Worm (Caenorhabditis elegans) whole organism, L3 larva: Measurements from ENCODE around the gene lido-12.

Experiments
- ZK546.5 ChIP-seq: sonication (generic microtip); optimal IDR thresholded peaks from 2 replicates; lab custom pipeline; 2017; ENCODE audit warnings: missing biosample characterization, missing genetic modification characterization
- aly-2 ChIP-seq: fragments of 150-350 bp; optimal IDR thresholded peaks from 2 replicates; lab custom pipeline; 2014; ENCODE audit warnings: missing biosample characterization, missing genetic modification characterization
- ceh-16 ChIP-seq: sonication (generic microtip); optimal IDR thresholded peaks from 2 replicates; lab custom pipeline; 2017; ENCODE audit warnings: missing biosample characterization, missing genetic modification characterization
- ceh-28 ChIP-seq: fragments of 150-350 bp; optimal IDR thresholded peaks from 2 replicates; lab custom pipeline; 2014; ENCODE audit warnings: missing biosample characterization, missing genetic modification reagents, missing genetic modification characterization
- ceh-82 ChIP-seq: fragments of 150-350 bp; optimal IDR thresholded peaks from 2 replicates; lab custom pipeline; 2014; ENCODE audit warnings: missing biosample characterization, missing genetic modification characterization
- ceh-9 ChIP-seq: sonication (generic microtip); optimal IDR thresholded peaks from 2 replicates; lab custom pipeline; 2018; ENCODE audit warnings: missing biosample characterization, missing genetic modification characterization
- egl-5 ChIP-seq: fragments of 150-350 bp; optimal IDR thresholded peaks from 2 replicates; lab custom pipeline; 2017; ENCODE audit warnings: missing biosample characterization, missing genetic modification reagents, missing genetic modification characterization, inconsistent platforms
- elt-1 ChIP-seq: fragments of 150-350 bp; optimal IDR thresholded peaks from 2 replicates; lab custom pipeline; 2014; ENCODE audit warnings: missing biosample characterization, missing genetic modification characterization
- elt-2 ChIP-seq: sonication (generic microtip); optimal IDR thresholded peaks from 2 replicates; lab custom pipeline; 2016; ENCODE audit warnings: missing genetic modification reagents, mild to moderate bottlenecking, missing genetic modification characterization, missing compliant biosample characterization
- elt-3 ChIP-seq, 3 experiments: fragments of 150-350 bp in 1 of 3; sonication (generic microtip) in 2 of 3; optimal IDR thresholded peaks; 2 replicates in 2 of 3; 4 replicates in 1 of 3; lab custom pipeline; 2014 to 2017; ENCODE audit warnings: missing biosample characterization in 3 of 3, missing genetic modification characterization in 3 of 3
- hmg-11 ChIP-seq: sonication (generic microtip); optimal IDR thresholded peaks from 2 replicates; lab custom pipeline; 2016; ENCODE audit warnings: missing genetic modification characterization, missing compliant biosample characterization
- lin-15B ChIP-seq: fragments of 150-350 bp; optimal IDR thresholded peaks from 2 replicates; lab custom pipeline; 2014; ENCODE audit warnings: missing biosample characterization, missing genetic modification characterization
- lin-39 ChIP-seq: fragments of 150-350 bp; optimal IDR thresholded peaks from 2 replicates; lab custom pipeline; 2018; ENCODE audit warnings: missing biosample characterization, missing genetic modification reagents, missing genetic modification characterization
- lsy-12 ChIP-seq: sonication (generic microtip); optimal IDR thresholded peaks from 2 replicates; lab custom pipeline; 2016; ENCODE audit warnings: mild to moderate bottlenecking, missing genetic modification characterization, missing compliant biosample characterization
- mml-1 ChIP-seq: fragments of 150-350 bp; sonication (generic microtip); optimal IDR thresholded peaks from 3 replicates; lab custom pipeline; 2014; ENCODE audit warnings: missing biosample characterization, missing genetic modification characterization
- nfya-1 ChIP-seq: sonication (generic microtip); optimal IDR thresholded peaks from 2 replicates; lab custom pipeline; 2017; ENCODE audit warnings: missing genetic modification characterization, mild to moderate bottlenecking, missing compliant biosample characterization, antibody characterized with exemption, moderate library complexity; ENCODE audit not compliant: insufficient read depth
- nhr-11 ChIP-seq: fragments of 150-350 bp; optimal IDR thresholded peaks from 2 replicates; lab custom pipeline; 2014; ENCODE audit warnings: missing biosample characterization, missing genetic modification characterization
- nhr-12 ChIP-seq: fragments of 150-350 bp; optimal IDR thresholded peaks from 2 replicates; lab custom pipeline; 2014; ENCODE audit warnings: missing biosample characterization, missing genetic modification characterization
- nhr-23 ChIP-seq: fragments of 150-350 bp; optimal IDR thresholded peaks from 2 replicates; lab custom pipeline; 2014; ENCODE audit warnings: missing biosample characterization, missing genetic modification reagents, missing genetic modification characterization
- nhr-28 ChIP-seq: fragments of 150-350 bp; optimal IDR thresholded peaks from 2 replicates; lab custom pipeline; 2014; ENCODE audit warnings: missing biosample characterization, missing genetic modification characterization
- nhr-67 ChIP-seq: fragments of 150-350 bp; optimal IDR thresholded peaks from 2 replicates; lab custom pipeline; 2014; ENCODE audit warnings: missing biosample characterization, missing genetic modification characterization
- nhr-77 ChIP-seq: fragments of 150-350 bp; optimal IDR thresholded peaks from 2 replicates; lab custom pipeline; 2014; ENCODE audit warnings: missing biosample characterization, missing genetic modification characterization
- pqm-1 ChIP-seq: fragments of 150-350 bp; optimal IDR thresholded peaks from 2 replicates; lab custom pipeline; 2017; ENCODE audit warnings: missing biosample characterization, missing genetic modification characterization, inconsistent platforms
- sea-2 ChIP-seq: fragments of 150-350 bp; sonication (generic microtip); optimal IDR thresholded peaks from 4 replicates; lab custom pipeline; 2014; ENCODE audit warnings: missing biosample characterization, missing genetic modification reagents, missing genetic modification characterization
- skn-1 ChIP-seq: fragments of 150-350 bp; optimal IDR thresholded peaks from 2 replicates; lab custom pipeline; 2014; ENCODE audit warnings: missing biosample characterization, missing genetic modification characterization
- unc-62 ChIP-seq: fragments of 150-350 bp; sonication (generic microtip); optimal IDR thresholded peaks from 4 replicates; lab custom pipeline; 2014; ENCODE audit warnings: missing biosample characterization, missing genetic modification reagents, missing genetic modification characterization
- zag-1 ChIP-seq: fragments of 150-350 bp; optimal IDR thresholded peaks from 2 replicates; lab custom pipeline; 2014; ENCODE audit warnings: missing biosample characterization, missing genetic modification characterization
- ztf-11 ChIP-seq: fragments of 150-350 bp; optimal IDR thresholded peaks from 2 replicates; lab custom pipeline; 2014; ENCODE audit warnings: missing biosample characterization, missing genetic modification characterization
- ztf-4 ChIP-seq: fragments of 150-350 bp; optimal IDR thresholded peaks from 2 replicates; lab custom pipeline; 2014; ENCODE audit warnings: missing biosample characterization, missing genetic modification characterization

lido-12 gene

DNA sequence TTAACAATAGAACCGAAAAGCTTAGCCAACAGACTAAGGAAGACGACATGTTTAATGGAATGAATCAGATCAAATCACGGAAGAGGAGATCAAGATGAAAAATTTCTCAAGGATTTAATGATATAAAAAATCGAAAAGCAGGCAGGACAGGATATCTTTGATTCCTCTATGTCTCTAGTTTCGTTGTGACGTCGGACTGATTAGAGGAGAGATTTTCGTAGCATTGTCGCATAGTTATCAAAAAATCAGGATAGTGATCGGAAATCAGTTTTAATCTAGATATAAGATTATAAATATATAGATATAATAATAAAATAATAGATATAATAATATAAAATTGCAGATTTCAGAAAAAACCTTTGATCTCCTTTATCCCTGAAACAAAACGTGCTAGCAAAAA, 37.8 kb downstream of the lido-12 start, which contains the start of gene B0454.8:
Gene B0454.8 (minus strand): TSS at position 101 of the 400 bp plus-strand sequence.
- no peak for TF ChIP-seq lin-39 (tag; lab: Kevin White, UChicago)
- TF ChIP-seq zag-1 (tag; lab: Kevin White, UChicago): no peak
- TF ChIP-seq ceh-9 (tag; lab: Kevin White, UChicago): no peak
- no peak for TF ChIP-seq aly-2 (tag; lab: Kevin White, UChicago)
- no peak for TF ChIP-seq nhr-28 (tag; lab: Kevin White, UChicago)
- TF ChIP-seq ceh-16 (tag; lab: Kevin White, UChicago): no peak

ce11 chrII:3044023-3044422, 38.4 kb downstream of the lido-12 start, which contains the start of gene sri-29:
Gene sri-29, plus strand, starts transcription at chrII:3044323.
- no peak for TF ChIP-seq ztf-11 (tag; lab: Kevin White, UChicago)
- TF ChIP-seq, all 47 proteins: peak for 0

DNA sequence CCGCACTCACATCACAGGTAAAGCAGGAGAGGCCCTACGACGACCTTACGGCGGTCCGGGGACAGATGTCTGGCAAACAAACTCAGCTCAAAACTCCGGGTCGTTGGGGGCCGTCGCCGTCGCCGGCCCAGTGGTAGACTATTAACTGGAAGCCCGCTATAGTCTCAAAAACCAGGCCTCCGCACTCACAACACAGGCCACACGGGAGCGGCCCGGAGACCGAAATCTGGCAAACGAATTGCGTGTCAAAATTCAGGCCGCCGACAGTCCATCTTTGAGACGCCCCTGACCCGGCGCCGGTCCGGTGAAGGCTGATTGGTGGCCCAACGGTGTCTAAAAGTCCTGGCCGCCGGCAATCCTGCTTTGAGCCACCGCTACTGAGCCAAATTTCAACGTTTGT, 39.8 kb downstream of the lido-12 start:
- TF ChIP-seq hmg-11 (no peak), ceh-16 (tag; lab: Kevin White, UChicago) (no peak), aly-2 (tag; lab: Kevin White, UChicago) (no peak), sea-2 (GFP tag; lab: Kevin White, UChicago) (no peak), ZK546.5 (tag; lab: Kevin White, UChicago) (no peak), ceh-82 (tag; lab: Kevin White, UChicago) (no peak), nfya-1 (tag; lab: Kevin White, UChicago) (no peak), elt-2 (tag; lab: Kevin White, UChicago) (no peak), elt-1 (tag; lab: Kevin White, UChicago) (no peak), ceh-28 (no peak), nhr-23 (no peak), ceh-9 (tag; lab: Kevin White, UChicago) (no peak), ztf-11 (tag; lab: Kevin White, UChicago) (no peak), pqm-1 (tag; lab: Kevin White, UChicago) (no peak), nhr-67 (no peak), nhr-77 (tag; lab: Kevin White, UChicago) (no peak), nhr-11 (tag; lab: Kevin White, UChicago) (no peak), lin-39 (tag; lab: Kevin White, UChicago) (no peak), egl-5 (tag; lab: Kevin White, UChicago) (no peak), ztf-4 (tag; lab: Kevin White, UChicago) (no peak)

ce11 chrII:3045875-3046274, 40.3 kb downstream of the lido-12 start, which contains the start of gene sri-30:
Gene sri-30, plus strand, starts transcription at chrII:3046175.
- no peak for TF ChIP-seq sea-2 (GFP tag; lab: Kevin White, UChicago)
- no peak for TF ChIP-seq lsy-12 (tag; lab: Kevin White, UChicago)

- no peak for TF ChIP-seq elt-1 (tag; lab: Kevin White, UChicago)
- TF ChIP-seq, all 47 proteins: peak for 0
Measured at ce11 chrII:3048378-3048777, 42.8 kb downstream of the lido-12 start, which contains the start of gene sri-28. Gene sri-28, plus strand, starts transcription at chrII:3048678.

DNA sequence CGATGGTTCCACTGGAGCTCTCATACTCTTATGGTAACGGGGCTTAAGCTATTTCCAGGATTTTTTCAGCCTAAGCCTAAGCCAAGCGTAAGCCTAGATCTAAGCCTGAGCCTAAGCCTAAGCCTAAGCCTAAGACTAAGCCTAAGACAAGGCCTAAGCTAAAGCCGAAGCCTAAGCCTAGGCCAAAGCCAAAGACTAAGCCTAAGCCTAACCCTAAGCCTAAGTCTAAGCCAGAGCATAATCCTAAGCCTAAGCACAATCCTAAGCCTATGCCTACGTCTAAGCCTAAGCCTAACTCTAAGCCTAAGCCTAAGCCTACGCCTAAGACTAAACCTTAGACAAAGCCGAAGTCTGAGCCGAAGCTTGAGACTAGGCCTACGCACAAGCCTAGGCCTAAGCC, 43.4 kb downstream of the lido-12 start:
- TF ChIP-seq aly-2 (tag; lab: Kevin White, UChicago): no peak
- no peak for TF ChIP-seq lsy-12 (tag; lab: Kevin White, UChicago)
- TF ChIP-seq ztf-11 (tag; lab: Kevin White, UChicago): no peak
- no peak for TF ChIP-seq skn-1 (tag; lab: Kevin White, UChicago)
- TF ChIP-seq sea-2 (GFP tag; lab: Kevin White, UChicago): no peak
- TF ChIP-seq nfya-1 (tag; lab: Kevin White, UChicago): no peak
- TF ChIP-seq zag-1 (tag; lab: Kevin White, UChicago): no peak
- TF ChIP-seq lin-15B (tag; lab: Kevin White, UChicago): no peak
- no peak for TF ChIP-seq nhr-12 (tag; lab: Kevin White, UChicago)
- TF ChIP-seq unc-62 (GFP tag; lab: Kevin White, UChicago): no peak
- no peak for TF ChIP-seq mml-1 (tag; lab: Kevin White, UChicago)
- no peak for TF ChIP-seq elt-3 (tag; optimal IDR thresholded peaks at IDR 0.05; lab: Kevin White, UChicago)
